Worm (Caenorhabditis elegans) whole organism, dauer: ENCODE results near the gene srg-66.
"Not testable (repeated sequence)": the region's sequence is repeated elsewhere in the genome, so short reads cannot be mapped to it uniquely, and the experiment has no call there.

Experiments
- unc-62 ChIP-seq: sonication (generic microtip); optimal IDR thresholded peaks from 2 replicates; lab custom pipeline; 2017; ENCODE audit warnings: missing biosample characterization, missing genetic modification reagents, missing genetic modification characterization

The srg-66 gene

DNA sequence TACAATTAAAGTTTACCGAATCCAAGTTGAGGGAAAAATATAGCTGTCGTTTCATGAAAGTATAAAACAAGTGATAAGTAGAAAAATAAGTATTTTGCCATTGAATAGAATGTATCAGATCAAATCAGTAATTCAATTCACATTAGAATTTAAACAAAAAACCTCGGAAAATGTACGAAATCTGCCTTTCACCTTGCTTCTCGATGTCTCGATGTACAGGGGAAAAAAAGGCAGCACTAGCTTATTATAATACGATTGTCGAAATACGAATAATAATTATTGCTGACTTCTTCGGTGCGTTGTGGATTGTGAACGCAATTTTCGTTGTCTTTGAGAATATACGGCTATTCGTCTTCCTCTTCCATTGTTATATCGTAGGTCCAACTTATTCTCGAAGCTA lies 6.6 kb upstream of the srg-66 start, which contains the start of gene grl-18:
Gene grl-18, minus strand, starts transcription at position 101 of the 400 bp plus-strand sequence.
- no peak for TF ChIP-seq unc-62

DNA sequence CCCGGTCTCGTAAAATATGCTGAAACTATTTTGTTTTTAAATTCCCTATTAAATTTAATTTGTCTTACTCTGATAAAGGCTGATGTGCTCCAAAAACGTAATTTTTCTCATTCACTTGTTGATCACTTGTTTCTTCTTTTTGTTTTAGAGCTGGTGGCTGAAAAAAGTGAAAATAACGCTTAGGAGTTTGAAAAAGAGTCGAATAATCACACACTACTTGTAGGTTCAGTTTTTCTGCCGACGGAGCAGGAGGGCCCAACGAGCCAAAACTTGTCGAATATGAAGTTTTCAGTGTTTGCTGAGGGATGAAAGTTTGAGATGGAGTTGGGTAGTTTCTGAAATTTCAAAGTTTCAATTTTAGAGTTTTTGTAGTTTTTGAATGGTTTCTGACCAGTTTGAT lies 5.0 kb upstream of the srg-66 start:
- TF ChIP-seq unc-62 = no peak

DNA sequence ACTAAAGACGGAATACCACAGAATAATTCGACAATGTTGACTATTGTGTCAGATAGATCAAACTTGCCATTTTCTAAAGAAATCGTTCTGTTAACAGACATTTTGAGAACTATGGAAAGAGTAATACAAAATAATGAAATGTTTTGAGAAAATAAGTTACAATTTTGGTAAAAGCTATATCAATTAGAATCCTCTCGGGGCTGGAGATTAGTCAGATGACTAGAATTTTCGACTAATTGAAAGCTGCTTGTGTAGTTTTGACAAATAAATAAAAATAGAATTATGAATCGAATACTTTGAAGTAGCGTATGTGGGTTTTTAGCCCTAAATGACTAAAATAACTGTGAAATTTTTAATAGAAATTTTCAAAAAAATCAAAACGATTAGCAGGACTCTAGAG lies 2.7 kb upstream of the srg-66 start, which contains the start of gene srg-65:
Gene srg-65, minus strand, starts transcription at position 101 of the 400 bp plus-strand sequence.
- no peak for TF ChIP-seq unc-62

- TF ChIP-seq unc-62 = no peak
Observed at ce11 chrV:5477719-5478118, 4.5 kb downstream of the srg-66 start.

- not testable (repeated sequence) for TF ChIP-seq unc-62
Observed at ce11 chrV:5470930-5471329, 11.3 kb downstream of the srg-66 start, which contains the start of gene ZC317.7. Gene ZC317.7, minus strand, starts transcription at chrV:5471030.

DNA sequence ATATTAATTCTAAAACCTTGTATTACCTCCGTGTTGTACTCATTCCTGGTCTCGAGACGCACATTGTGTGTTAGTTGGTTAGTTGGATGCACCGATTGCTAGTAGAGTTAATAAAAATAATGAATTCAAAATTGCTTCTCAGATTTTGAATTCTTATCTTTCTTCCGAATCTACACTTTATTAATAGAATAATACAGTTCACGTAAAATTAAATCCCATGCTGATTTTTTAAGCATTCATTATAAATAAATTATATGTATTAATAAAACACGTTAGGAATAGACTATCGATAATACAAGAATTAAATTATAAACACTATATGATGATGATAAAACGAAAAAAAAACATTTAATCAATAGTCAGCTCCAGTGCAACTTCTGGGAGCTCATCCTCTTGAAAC lies 13.7 kb downstream of the srg-66 start, which contains the start of gene ZC317.6:
Gene ZC317.6, minus strand, starts transcription at position 101 of the 400 bp plus-strand sequence.
- TF ChIP-seq unc-62 = not testable (repeated sequence)

- no peak for TF ChIP-seq unc-62
Observed at ce11 chrV:5465335-5465734, 16.9 kb downstream of the srg-66 start, which contains the start of gene srg-68. Gene srg-68, minus strand, starts transcription at chrV:5465435.

ce11 chrV:5462894-5463293 lies 19.3 kb downstream of the srg-66 start, which contains the start of gene srg-67:
Gene srg-67, minus strand, starts transcription at chrV:5462994.
- TF ChIP-seq unc-62 = no peak

ce11 chrV:5459806-5460205 lies 22.4 kb downstream of the srg-66 start, which contains the start of gene ZC317.2:
Gene ZC317.2, plus strand, starts transcription at chrV:5460106.
- no peak for TF ChIP-seq unc-62

- no peak for TF ChIP-seq unc-62
Observed at ce11 chrV:5454955-5455354, 27.3 kb downstream of the srg-66 start.

ce11 chrV:5453615-5454014 lies 28.6 kb downstream of the srg-66 start, which contains the start of gene glc-3:
Gene glc-3, minus strand, starts transcription at chrV:5453715.
- TF ChIP-seq unc-62 = no peak

DNA sequence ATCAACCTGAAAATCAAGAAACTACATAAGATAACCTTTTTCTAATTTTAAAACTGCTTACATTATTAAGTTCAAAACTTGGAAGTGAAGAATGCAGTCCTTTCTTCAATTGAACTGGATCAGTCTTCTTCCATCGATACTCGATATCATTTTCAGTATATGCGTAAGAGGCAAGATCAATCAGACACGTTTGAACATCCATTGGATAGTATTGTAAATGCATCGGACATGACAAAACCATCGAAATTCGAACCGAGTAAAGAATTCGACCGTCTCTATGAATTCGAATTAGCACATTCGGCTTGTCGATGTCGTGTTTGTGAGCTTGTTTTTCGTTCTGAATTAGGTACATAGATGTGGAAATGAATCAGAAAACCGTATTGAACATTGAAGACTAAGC lies 31.5 kb downstream of the srg-66 start:
- TF ChIP-seq unc-62 = no peak

ce11 chrV:5447057-5447456 lies 35.2 kb downstream of the srg-66 start:
- TF ChIP-seq unc-62 = no peak

DNA sequence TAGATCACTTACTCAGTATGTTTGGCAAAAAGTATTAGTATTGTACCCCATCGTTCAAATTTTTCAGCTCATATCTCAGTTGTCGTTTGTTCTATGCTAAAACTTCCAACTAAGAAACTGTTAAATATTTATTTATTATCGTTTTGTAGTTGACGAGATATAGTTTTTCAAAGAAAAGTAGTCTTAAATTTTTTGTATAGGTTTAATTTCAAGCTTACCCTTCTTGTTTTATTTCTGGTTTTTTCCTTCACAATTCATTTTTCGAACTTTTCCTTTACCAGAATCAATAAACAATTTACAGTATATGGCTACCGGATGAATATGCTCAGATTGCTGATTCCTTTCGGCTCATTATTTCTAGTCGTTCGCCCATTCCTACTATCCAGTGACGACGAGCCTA lies 36.4 kb downstream of the srg-66 start, which contains the start of gene F08F3.1:
Gene F08F3.1, plus strand, starts transcription at position 301 of the 400 bp plus-strand sequence.
- no peak for TF ChIP-seq unc-62

ce11 chrV:5444037-5444436 lies 38.2 kb downstream of the srg-66 start:
- TF ChIP-seq unc-62 = no peak

ce11 chrV:5442366-5442765 lies 39.8 kb downstream of the srg-66 start:
- no peak for TF ChIP-seq unc-62

DNA sequence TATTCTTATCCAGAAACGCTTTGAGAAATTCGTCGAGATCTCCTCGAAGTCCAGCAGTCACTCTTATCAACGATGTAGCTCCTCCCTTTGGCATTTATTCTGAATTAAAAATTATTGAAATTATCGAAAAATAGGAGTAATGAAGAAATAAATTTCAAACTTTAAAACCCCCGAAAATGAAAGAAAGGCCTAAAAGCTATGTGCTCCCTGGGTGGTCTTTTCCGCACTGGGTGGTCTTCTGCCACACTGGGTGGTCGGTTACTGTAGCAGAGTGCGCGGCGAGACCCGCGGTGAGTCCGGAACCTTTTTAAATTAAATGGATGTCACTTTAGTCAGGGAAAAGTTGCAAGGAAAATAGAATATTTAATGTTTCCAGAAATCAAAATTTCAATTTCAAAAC lies 43.1 kb downstream of the srg-66 start, which contains the start of gene snpc-1.3:
Gene snpc-1.3, minus strand, starts transcription at position 101 of the 400 bp plus-strand sequence.
- TF ChIP-seq unc-62 = no peak

DNA sequence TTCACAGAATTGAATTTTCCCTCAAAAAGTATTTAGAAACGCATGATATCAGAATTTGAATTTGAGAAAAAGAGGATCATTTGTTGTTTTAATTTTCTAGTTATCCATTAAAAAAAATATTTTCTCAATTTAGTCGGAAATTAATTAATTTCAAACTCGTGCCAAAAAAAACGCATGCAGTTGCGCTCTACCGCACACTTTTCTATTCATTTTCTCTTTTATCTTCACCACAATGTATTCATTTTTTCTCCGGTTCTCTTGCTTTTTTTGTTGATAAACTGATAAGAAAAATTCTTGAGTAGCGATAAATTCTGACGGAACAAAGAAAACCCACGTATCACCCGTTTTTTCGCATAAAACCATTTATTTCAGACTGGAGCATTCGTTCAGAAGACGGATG lies 49.2 kb downstream of the srg-66 start, which contains the start of gene acl-6:
Gene acl-6, plus strand, starts transcription at position 367 of the 400 bp plus-strand sequence.
- TF ChIP-seq unc-62 = no peak

ce11 chrV:5432499-5432898 lies 49.7 kb downstream of the srg-66 start, which contains the start of gene F08F3.8:
Gene F08F3.8, minus strand, starts transcription at chrV:5432599.
- no peak for TF ChIP-seq unc-62
